Worm (Caenorhabditis elegans): ENCODE results near the gene otub-4.

otub-4 gene

ce11 chrIV:3348334-3348733 is 29.6 kb downstream of the otub-4 start (continued):
- no peak for TF ChIP-seq skn-1 (tag; optimal IDR thresholded peaks at IDR 0.05)

ce11 chrIV:3345484-3345883 is 32.4 kb downstream of the otub-4 start:
- no peak for TF ChIP-seq hlh-17 (GFP tag; optimal IDR thresholded peaks at IDR 0.05; ENCODE audit: borderline replicate concordance)

- TF ChIP-seq unc-62 (GFP tag; optimal IDR thresholded peaks at IDR 0.05): no peak
- TF ChIP-seq ceh-8 (GFP tag; optimal IDR thresholded peaks at IDR 0.05): no peak
- TF ChIP-seq nhr-71 (tag; optimal IDR thresholded peaks at IDR 0.05): no peak
- TF ChIP-seq unc-98 (GFP tag; IDR thresholded peaks at IDR 0.05): no peak
- TF ChIP-seq grh-1 (GFP tag; IDR thresholded peaks at IDR 0.05): no peak
- TF ChIP-seq lin-13 (GFP tag; optimal IDR thresholded peaks at IDR 0.05): no peak
- TF ChIP-seq fkh-8 (tag; optimal IDR thresholded peaks at IDR 0.05): no peak
- TF ChIP-seq lin-39 (tag; optimal IDR thresholded peaks at IDR 0.05): no peak
- no peak for TF ChIP-seq pax-3 (tag; optimal IDR thresholded peaks at IDR 0.05)
- TF ChIP-seq nhr-28 (tag; optimal IDR thresholded peaks at IDR 0.05): no peak
- TF ChIP-seq C34B4.2 (tag; optimal IDR thresholded peaks at IDR 0.05): no peak
- no peak for TF ChIP-seq nhr-12 (tag; optimal IDR thresholded peaks at IDR 0.05)
- TF ChIP-seq egl-27 (tag; optimal IDR thresholded peaks at IDR 0.05): no peak
- no peak for TF ChIP-seq C04F5.9 (tag; optimal IDR thresholded peaks at IDR 0.05)
- TF ChIP-seq ceh-88 (GFP tag; IDR thresholded peaks at IDR 0.05): no peak
Measured at ce11 chrIV:3341170-3341569, 36.8 kb downstream of the otub-4 start, which contains the start of gene F42A6.2. Gene F42A6.2, plus strand, starts transcription at chrIV:3341470.

- TF ChIP-seq aha-1 (tag; optimal IDR thresholded peaks at IDR 0.05) (peak; percentile 13), mef-2 (tag; optimal IDR thresholded peaks at IDR 0.05) (peak; percentile 23), isw-1 (GFP tag; IDR thresholded peaks at IDR 0.05) (peak; percentile 89), C04F5.9 (tag; optimal IDR thresholded peaks at IDR 0.05) (peak; percentile 52), irx-1 (tag; optimal IDR thresholded peaks at IDR 0.05) (peak; percentile 72), fkh-4 (tag; optimal IDR thresholded peaks at IDR 0.05; ENCODE audit: borderline replicate concordance) (peak; percentile 36), lin-35 (GFP tag; optimal IDR thresholded peaks at IDR 0.05) (peak; percentile 96 to 97), unc-86 (tag; optimal IDR thresholded peaks at IDR 0.05) (peak; percentile 85), sptf-1 (tag; optimal IDR thresholded peaks at IDR 0.05) (no peak), egl-27 (tag; optimal IDR thresholded peaks at IDR 0.05) (no peak), nhr-20 (tag; optimal IDR thresholded peaks at IDR 0.05) (peak; percentile 85), mep-1 (tag; optimal IDR thresholded peaks at IDR 0.05) (peak; percentile 94), fkh-8 (tag; optimal IDR thresholded peaks at IDR 0.05) (peak; percentile 87), lin-14 (GFP tag; optimal IDR thresholded peaks at IDR 0.05) (peak; percentile 87), nhr-237 (tag; optimal IDR thresholded peaks at IDR 0.05) (peak; percentile 40), snpc-4 (tag; optimal IDR thresholded peaks at IDR 0.05) (peak; percentile 68), lin-15B (tag; optimal IDR thresholded peaks at IDR 0.05) (peak; percentile 82), nhr-19 (GFP tag; conservative IDR thresholded peaks at IDR 0.05) (peak; percentile 88), ceh-63 (GFP tag; optimal IDR thresholded peaks at IDR 0.05) (no peak), lin-39 (tag; optimal IDR thresholded peaks at IDR 0.05) (peak; percentile 89), nhr-71 (tag; optimal IDR thresholded peaks at IDR 0.05) (peak; percentile 93), blmp-1 (tag; optimal IDR thresholded peaks at IDR 0.05) (peak; percentile 84), fos-1 (tag; optimal IDR thresholded peaks at IDR 0.05) (peak; percentile 76), efl-3 (GFP tag; optimal IDR thresholded peaks at IDR 0.05) (no peak), elt-3 (tag; optimal IDR thresholded peaks at IDR 0.05) (peak in 2 of 6 experiments; percentile 64 to 77), lsy-2 (tag; optimal IDR thresholded peaks at IDR 0.05) (peak; percentile 94 to 97), nhr-47 (tag; optimal IDR thresholded peaks at IDR 0.05) (peak; percentile 92), unc-130 (tag; optimal IDR thresholded peaks at IDR 0.05) (peak; percentile 29), nhr-85 (tag) (peak; percentile 87), ceh-90 (tag; optimal IDR thresholded peaks at IDR 0.05) (peak; percentile 34), swsn-7 (tag; optimal IDR thresholded peaks at IDR 0.05) (peak; percentile 88), nhr-76 (tag; optimal IDR thresholded peaks at IDR 0.05) (no peak), nhr-90 (tag; optimal IDR thresholded peaks at IDR 0.05; ENCODE audit: poor library complexity) (peak; percentile 80), unc-98 (GFP tag; IDR thresholded peaks at IDR 0.05) (no peak), sox-4 (tag; optimal IDR thresholded peaks at IDR 0.05) (peak; percentile 59), elt-2 (tag; optimal IDR thresholded peaks at IDR 0.05) (peak; percentile 8), unc-62 (GFP tag; optimal IDR thresholded peaks at IDR 0.05) (no peak)
Measured at ce11 chrIV:3338676-3339075, 39.3 kb downstream of the otub-4 start, which contains the start of gene hrpa-1. Gene hrpa-1, minus strand, starts transcription at chrIV:3338867.

All from whole organism, L1 larva.